Worm (Caenorhabditis elegans) whole organism, mixed stage, embryonic: ENCODE measurements around the gene eel-1.

Experiments used
- M03D4.4 ChIP-seq: sonication (generic microtip); optimal IDR thresholded peaks from 2 replicates; lab custom pipeline; 2017; ENCODE audit warnings: mild to moderate bottlenecking, missing genetic modification characterization, missing compliant biosample characterization
- bed-3 ChIP-seq: fragments of 200-800 bp; sonication (Bioruptor generic); optimal IDR thresholded peaks from 3 replicates; lab custom pipeline; 2018; ENCODE audit warnings: mild to moderate bottlenecking, missing genetic modification characterization, moderate library complexity, missing compliant biosample characterization
- blmp-1 ChIP-seq: fragments of 150-350 bp; optimal IDR thresholded peaks from 2 replicates; lab custom pipeline; 2014; ENCODE audit warnings: missing biosample characterization, missing genetic modification characterization
- ceh-39 ChIP-seq: fragments of 150-350 bp; optimal IDR thresholded peaks from 2 replicates; lab custom pipeline; 2014; ENCODE audit warnings: missing biosample characterization, missing genetic modification characterization
- ceh-43 ChIP-seq: fragments of 200-800 bp; sonication (Bioruptor generic); optimal IDR thresholded peaks from 2 replicates; lab custom pipeline; 2018; ENCODE audit warnings: mild to moderate bottlenecking, missing genetic modification characterization, moderate library complexity, missing compliant biosample characterization
- ces-1 ChIP-seq: fragments of 150-350 bp; optimal IDR thresholded peaks from 2 replicates; lab custom pipeline; 2014; ENCODE audit warnings: missing biosample characterization, missing genetic modification reagents, missing genetic modification characterization
- cnd-1 ChIP-seq: fragments of 200-800 bp; sonication (Bioruptor generic); optimal IDR thresholded peaks from 2 replicates; lab custom pipeline; 2018; ENCODE audit warnings: mild to moderate bottlenecking, missing genetic modification characterization, missing compliant biosample characterization
- drap-1 ChIP-seq: fragments of 200-800 bp; sonication (Bioruptor generic); optimal IDR thresholded peaks from 3 replicates; lab custom pipeline; 2018; ENCODE audit warnings: mild to moderate bottlenecking, missing genetic modification characterization, missing compliant biosample characterization
- elt-1 ChIP-seq: sonication (generic microtip); optimal IDR thresholded peaks from 2 replicates; lab custom pipeline; 2017; ENCODE audit warnings: missing genetic modification characterization, mild to moderate bottlenecking, missing compliant biosample characterization, antibody characterized with exemption, moderate library complexity, borderline replicate concordance; ENCODE audit not compliant: insufficient read depth
- elt-3 ChIP-seq: fragments of 150-350 bp; optimal IDR thresholded peaks from 2 replicates; lab custom pipeline; 2014; ENCODE audit warnings: missing biosample characterization, missing genetic modification characterization
- ham-2 ChIP-seq: fragments of 200-800 bp; sonication (Bioruptor generic); optimal IDR thresholded peaks from 2 replicates; lab custom pipeline; 2018; ENCODE audit warnings: mild to moderate bottlenecking, missing genetic modification characterization, missing compliant biosample characterization
- hlh-1 ChIP-seq: fragments of 150-350 bp; optimal IDR thresholded peaks from 2 replicates; lab custom pipeline; 2014; ENCODE audit warnings: missing biosample characterization, missing genetic modification reagents, missing genetic modification characterization
- lin-13 ChIP-seq: fragments of 150-350 bp; optimal IDR thresholded peaks from 2 replicates; lab custom pipeline; 2014; ENCODE audit warnings: missing biosample characterization, missing genetic modification characterization
- lin-32 ChIP-seq: fragments of 200-800 bp; sonication (Bioruptor generic); optimal IDR thresholded peaks from 2 replicates; lab custom pipeline; 2018; ENCODE audit warnings: mild to moderate bottlenecking, missing genetic modification characterization, missing compliant biosample characterization
- lsy-2 ChIP-seq: fragments of 150-350 bp; optimal IDR thresholded peaks from 2 replicates; lab custom pipeline; 2014; ENCODE audit warnings: missing biosample characterization, missing genetic modification characterization
- mab-5 ChIP-seq: fragments of 150-350 bp; optimal IDR thresholded peaks from 2 replicates; lab custom pipeline; 2014; ENCODE audit warnings: missing biosample characterization, missing genetic modification characterization
- mep-1 ChIP-seq: fragments of 150-350 bp; optimal IDR thresholded peaks from 2 replicates; lab custom pipeline; 2017; ENCODE audit warnings: missing biosample characterization, missing genetic modification reagents, missing genetic modification characterization, inconsistent platforms
- mls-2 ChIP-seq: sonication (generic microtip); optimal IDR thresholded peaks from 2 replicates; lab custom pipeline; 2016; ENCODE audit warnings: mild to moderate bottlenecking, missing genetic modification characterization, moderate library complexity, missing compliant biosample characterization
- nhr-12 ChIP-seq: fragments of 150-350 bp; optimal IDR thresholded peaks from 2 replicates; lab custom pipeline; 2014; ENCODE audit warnings: missing biosample characterization, missing genetic modification characterization
- nhr-237 ChIP-seq: fragments of 150-350 bp; optimal IDR thresholded peaks from 2 replicates; lab custom pipeline; 2014; ENCODE audit warnings: missing biosample characterization, missing genetic modification characterization
- nhr-28 ChIP-seq: fragments of 150-350 bp; optimal IDR thresholded peaks from 2 replicates; lab custom pipeline; 2014; ENCODE audit warnings: missing biosample characterization, missing genetic modification characterization
- nhr-76 ChIP-seq: sonication (generic microtip); optimal IDR thresholded peaks from 2 replicates; lab custom pipeline; 2017; ENCODE audit warnings: missing biosample characterization, missing genetic modification characterization
- pha-4 ChIP-seq: fragments of 150-350 bp; optimal IDR thresholded peaks from 2 replicates; lab custom pipeline; 2018; ENCODE audit warnings: missing biosample characterization, missing genetic modification reagents, missing genetic modification characterization
- sem-2 ChIP-seq: fragments of 200-800 bp; sonication (Bioruptor generic); optimal IDR thresholded peaks from 2 replicates; lab custom pipeline; 2018; ENCODE audit warnings: mild to moderate bottlenecking, missing genetic modification characterization, missing compliant biosample characterization
- snpc-4 ChIP-seq: fragments of 150-350 bp; optimal IDR thresholded peaks from 2 replicates; lab custom pipeline; 2014; ENCODE audit warnings: missing biosample characterization, missing genetic modification characterization
- sptf-1 ChIP-seq: sonication (generic microtip); optimal IDR thresholded peaks from 2 replicates; lab custom pipeline; 2017; ENCODE audit warnings: mild to moderate bottlenecking, missing genetic modification characterization, moderate library complexity, missing compliant biosample characterization
- tbx-8 ChIP-seq: fragments of 200-800 bp; sonication (Bioruptor generic); optimal IDR thresholded peaks from 2 replicates; lab custom pipeline; 2018; ENCODE audit warnings: mild to moderate bottlenecking, missing genetic modification characterization, moderate library complexity, missing compliant biosample characterization
- unc-120 ChIP-seq: sonication (generic microtip); optimal IDR thresholded peaks from 2 replicates; lab custom pipeline; 2017; ENCODE audit warnings: missing genetic modification characterization, missing compliant biosample characterization; ENCODE audit not compliant: poor library complexity, severe bottlenecking
- unc-39 ChIP-seq: fragments of 150-350 bp; optimal IDR thresholded peaks from 2 replicates; lab custom pipeline; 2014; ENCODE audit warnings: missing biosample characterization, missing genetic modification characterization
- unc-62 ChIP-seq: fragments of 150-350 bp; optimal IDR thresholded peaks from 2 replicates; lab custom pipeline; 2014; ENCODE audit warnings: missing biosample characterization, missing genetic modification reagents, missing genetic modification characterization
- ztf-11 ChIP-seq: fragments of 150-350 bp; optimal IDR thresholded peaks from 2 replicates; lab custom pipeline; 2014; ENCODE audit warnings: missing biosample characterization, missing genetic modification characterization

eel-1 gene

ce11 chrIV:3069619-3070260 is 19.8 kb upstream of the eel-1 start, which contains the start of gene cpg-9:
Gene cpg-9 (minus strand): TSS chrIV:3070210.
- TF ChIP-seq sptf-1 (tag; lab: Kevin White, UChicago) (no peak), lin-13 (no peak), nhr-76 (no peak), elt-3 (no peak), ceh-39 (tag; lab: Kevin White, UChicago) (no peak), M03D4.4 (tag; lab: Kevin White, UChicago) (no peak), mls-2 (no peak), mep-1 (no peak), blmp-1 (tag; lab: Kevin White, UChicago) (no peak), ztf-11 (tag; lab: Kevin White, UChicago) (no peak), cnd-1 (tag; lab: Kevin White, UChicago) (no peak), unc-39 (tag; lab: Kevin White, UChicago) (no peak), tbx-8 (no peak), bed-3 (GFP tag; lab: Kevin White, UChicago) (no peak), unc-62 (GFP tag; lab: Kevin White, UChicago) (no peak), lsy-2 (tag; lab: Kevin White, UChicago) (no peak), nhr-28 (tag; lab: Kevin White, UChicago) (no peak), ham-2 (no peak), ceh-43 (no peak), ces-1 (GFP tag; lab: Kevin White, UChicago) (no peak)

DNA sequence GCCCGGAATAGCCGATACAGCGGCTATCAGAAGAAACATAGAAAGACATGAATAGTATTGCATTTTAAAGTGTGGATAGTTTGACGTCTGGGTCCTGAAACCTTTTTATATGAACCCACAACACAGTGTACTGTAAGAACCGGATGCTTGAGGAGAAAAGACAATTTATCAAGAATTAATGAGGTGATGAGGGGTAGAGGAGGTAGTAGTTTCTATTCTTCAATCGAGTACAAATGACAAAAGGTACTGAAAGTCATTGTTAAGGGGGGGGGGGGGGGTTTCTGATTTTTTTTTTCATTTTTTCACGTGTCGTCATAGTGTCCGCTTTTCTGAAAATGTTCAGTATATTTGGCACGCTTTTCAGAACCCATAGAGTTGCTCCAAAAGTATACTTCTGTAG is 16.9 kb upstream of the eel-1 start, which contains the start of gene Y67D8C.7:
Gene Y67D8C.7, minus strand, starts transcription at position 101 of the 400 bp plus-strand sequence.
- TF ChIP-seq bed-3 (GFP tag; lab: Kevin White, UChicago) (no peak), nhr-28 (tag; lab: Kevin White, UChicago) (no peak), lsy-2 (tag; lab: Kevin White, UChicago) (no peak), lin-32 (GFP tag; lab: Kevin White, UChicago) (no peak), mab-5 (tag; lab: Kevin White, UChicago) (no peak), hlh-1 (tag; lab: Kevin White, UChicago) (no peak), elt-3 (no peak), lin-13 (no peak), mep-1 (no peak), unc-120 (no peak), nhr-76 (no peak), cnd-1 (tag; lab: Kevin White, UChicago) (no peak), blmp-1 (tag; lab: Kevin White, UChicago) (no peak), drap-1 (GFP tag; lab: Kevin White, UChicago) (no peak), nhr-12 (no peak), pha-4 (tag; lab: Kevin White, UChicago) (no peak), mls-2 (no peak), ceh-43 (no peak), nhr-237 (tag; lab: Kevin White, UChicago) (no peak), ztf-11 (tag; lab: Kevin White, UChicago) (no peak)
- TF ChIP-seq, all 35 proteins: peak for 0

DNA sequence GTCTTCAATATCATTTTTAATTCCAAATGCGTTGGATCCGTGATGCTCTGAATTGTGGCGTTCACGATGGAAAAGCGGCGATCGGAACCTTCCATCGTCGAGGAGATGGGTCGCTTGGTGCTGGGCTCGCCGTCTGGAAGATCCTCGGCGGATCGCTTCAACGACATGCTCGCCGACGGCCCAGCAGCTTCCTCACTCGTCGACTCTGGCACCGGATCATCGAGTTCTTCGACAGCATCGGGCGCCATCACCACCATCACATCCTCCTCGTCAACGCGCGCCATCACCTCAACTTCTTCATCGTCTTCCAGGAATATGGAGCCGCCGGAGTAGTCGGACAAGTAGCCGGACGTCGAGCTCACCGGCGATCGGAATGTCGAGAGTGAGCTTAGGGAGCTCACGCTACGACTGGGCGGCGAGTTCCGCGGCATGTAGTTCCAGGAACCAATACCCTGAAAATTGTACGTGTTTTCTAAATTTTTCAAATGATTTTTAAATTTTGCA is 13.1 kb upstream of the eel-1 start, which contains the start of gene Y67D8C.6:
Gene Y67D8C.6, minus strand, starts transcription at position 454 of the 504 bp plus-strand sequence.
- TF ChIP-seq unc-39 (tag; lab: Kevin White, UChicago) (no peak), lsy-2 (tag; lab: Kevin White, UChicago) (no peak), nhr-12 (no peak), nhr-237 (tag; lab: Kevin White, UChicago) (no peak), ces-1 (GFP tag; lab: Kevin White, UChicago) (no peak), cnd-1 (tag; lab: Kevin White, UChicago) (no peak), unc-120 (no peak), sem-2 (GFP tag; lab: Kevin White, UChicago) (no peak), ztf-11 (tag; lab: Kevin White, UChicago) (no peak), mls-2 (no peak), M03D4.4 (tag; lab: Kevin White, UChicago) (no peak), ceh-43 (no peak), mep-1 (no peak), elt-1 (tag; lab: Kevin White, UChicago) (no peak), snpc-4 (no peak), bed-3 (GFP tag; lab: Kevin White, UChicago) (no peak), elt-3 (no peak), drap-1 (GFP tag; lab: Kevin White, UChicago) (no peak), pha-4 (tag; lab: Kevin White, UChicago) (no peak), unc-62 (GFP tag; lab: Kevin White, UChicago) (no peak)

DNA sequence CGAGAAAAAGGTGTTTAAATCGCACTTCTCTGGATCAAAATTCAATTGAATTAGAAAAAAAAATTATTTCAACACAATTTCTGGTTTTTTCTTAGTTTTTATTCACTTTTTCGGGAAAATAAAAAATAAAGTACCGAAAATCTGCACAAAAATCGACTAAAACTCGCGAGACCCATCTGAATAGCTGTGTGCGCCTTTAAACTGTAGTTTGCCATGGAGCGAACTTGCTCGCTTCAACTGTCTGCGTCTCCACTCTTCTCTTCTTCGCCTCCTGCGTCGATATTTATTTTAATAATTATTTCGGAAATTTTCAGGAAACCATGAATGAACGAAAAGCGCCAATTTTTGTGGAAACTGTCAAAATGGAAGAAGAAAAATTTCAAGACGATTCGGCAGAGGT is 5.9 kb upstream of the eel-1 start:
- TF ChIP-seq lsy-2 (tag; lab: Kevin White, UChicago) (peak; percentile 53), lin-13 (peak; percentile 1), mls-2 (no peak), ceh-39 (tag; lab: Kevin White, UChicago) (peak; percentile 7), tbx-8 (no peak), mep-1 (peak; percentile 31)
